Fruit fly (Drosophila melanogaster): ENCODE results near the gene fz4.

dm6 chrX:7159236-7159838, 49.2 kb upstream of the fz4 start:
- TF ChIP-seq Sin3A (optimal IDR thresholded peaks at IDR 0.05) (no peak), insv (optimal IDR thresholded peaks at IDR 0.05) (no peak), psq (optimal IDR thresholded peaks at IDR 0.05) (no peak), Myc (optimal IDR thresholded peaks at IDR 0.05) (no peak)

All from Kc167 (cell line).